Worm (Caenorhabditis elegans) whole organism, late embryonic: Measurements from ENCODE around the gene clec-122.

ENCODE experiments used
- C08G9.2 ChIP-seq: sonication (generic microtip); optimal IDR thresholded peaks from 2 replicates; lab custom pipeline; 2016; ENCODE audit warnings: mild to moderate bottlenecking, missing genetic modification characterization, moderate library complexity, missing compliant biosample characterization
- C38D4.7 ChIP-seq: fragments of 200-800 bp; sonication (Bioruptor generic); optimal IDR thresholded peaks from 2 replicates; lab custom pipeline; 2018; ENCODE audit warnings: mild to moderate bottlenecking, missing genetic modification characterization, moderate library complexity, missing compliant biosample characterization
- K09A11.1 ChIP-seq: sonication (generic microtip); optimal IDR thresholded peaks from 2 replicates; lab custom pipeline; 2017; ENCODE audit warnings: antibody characterized with exemption, mild to moderate bottlenecking, missing genetic modification characterization, missing compliant biosample characterization; ENCODE audit not compliant: insufficient read depth
- T23F11.4 ChIP-seq: fragments of 200-800 bp; sonication (Bioruptor generic); optimal IDR thresholded peaks from 2 replicates; lab custom pipeline; 2018; ENCODE audit warnings: mild to moderate bottlenecking, missing genetic modification characterization, missing compliant biosample characterization
- Y22D7AL.16 ChIP-seq: sonication (generic microtip); optimal IDR thresholded peaks from 2 replicates; lab custom pipeline; 2016; ENCODE audit warnings: missing genetic modification characterization, missing compliant biosample characterization
- ahr-1 ChIP-seq: sonication (generic microtip); optimal IDR thresholded peaks from 2 replicates; lab custom pipeline; 2016; ENCODE audit warnings: missing genetic modification characterization, missing compliant biosample characterization
- ama-1 ChIP-seq: fragments of 150-350 bp; optimal IDR thresholded peaks from 2 replicates; lab custom pipeline; 2014
- ceh-14 ChIP-seq: sonication (generic microtip); optimal IDR thresholded peaks from 2 replicates; lab custom pipeline; 2016; ENCODE audit warnings: missing genotype, missing genetic modification characterization, missing compliant biosample characterization
- ceh-19 ChIP-seq: fragments of 200-800 bp; sonication (Bioruptor generic); optimal IDR thresholded peaks from 2 replicates; lab custom pipeline; 2018; ENCODE audit warnings: mild to moderate bottlenecking, missing genetic modification characterization, missing compliant biosample characterization
- ceh-2 ChIP-seq: sonication (generic microtip); optimal IDR thresholded peaks from 2 replicates; lab custom pipeline; 2016; ENCODE audit warnings: missing genotype, missing genetic modification characterization, missing compliant biosample characterization
- ceh-22 ChIP-seq: sonication (generic microtip); optimal IDR thresholded peaks from 2 replicates; lab custom pipeline; 2017; ENCODE audit warnings: missing biosample characterization, missing genetic modification characterization
- ceh-30 ChIP-seq: fragments of 150-350 bp; optimal IDR thresholded peaks from 2 replicates; lab custom pipeline; 2014; ENCODE audit warnings: missing biosample characterization, missing genetic modification characterization
- ceh-31 ChIP-seq: sonication (generic microtip); optimal IDR thresholded peaks from 2 replicates; lab custom pipeline; 2016; ENCODE audit warnings: missing genetic modification characterization, missing compliant biosample characterization
- ceh-34 ChIP-seq: sonication (generic microtip); optimal IDR thresholded peaks from 2 replicates; lab custom pipeline; 2016; ENCODE audit warnings: mild to moderate bottlenecking, missing genetic modification characterization, missing compliant biosample characterization
- ceh-48 ChIP-seq: sonication (generic microtip); optimal IDR thresholded peaks from 2 replicates; lab custom pipeline; 2016; ENCODE audit warnings: missing genetic modification characterization, inconsistent platforms, missing compliant biosample characterization
- ceh-6 ChIP-seq: fragments of 200-800 bp; sonication (Bioruptor generic); optimal IDR thresholded peaks from 2 replicates; lab custom pipeline; 2018; ENCODE audit warnings: mild to moderate bottlenecking, missing genetic modification characterization, missing compliant biosample characterization
- ceh-9 ChIP-seq: sonication (generic microtip); optimal IDR thresholded peaks from 2 replicates; lab custom pipeline; 2016; ENCODE audit warnings: mild to moderate bottlenecking, missing genetic modification characterization, inconsistent platforms, missing compliant biosample characterization
- dmd-4 ChIP-seq: sonication (generic microtip); optimal IDR thresholded peaks from 2 replicates; lab custom pipeline; 2016; ENCODE audit warnings: borderline replicate concordance, missing genetic modification characterization, missing compliant biosample characterization
- dve-1 ChIP-seq: sonication (generic microtip); optimal IDR thresholded peaks from 2 replicates; lab custom pipeline; 2017; ENCODE audit warnings: antibody characterized with exemption, mild to moderate bottlenecking, missing genetic modification characterization, missing compliant biosample characterization
- elt-2 ChIP-seq: sonication (generic microtip); optimal IDR thresholded peaks from 2 replicates; lab custom pipeline; 2016; ENCODE audit warnings: missing genetic modification reagents, missing genetic modification characterization, missing compliant biosample characterization
- eyg-1 ChIP-seq: sonication (generic microtip); optimal IDR thresholded peaks from 2 replicates; lab custom pipeline; 2016; ENCODE audit warnings: missing genotype, missing genetic modification characterization, missing compliant biosample characterization
- fkh-10 ChIP-seq: fragments of 150-350 bp; optimal IDR thresholded peaks from 2 replicates; lab custom pipeline; 2014; ENCODE audit warnings: missing biosample characterization, missing genetic modification reagents, missing genetic modification characterization
- fkh-6 ChIP-seq: sonication (generic microtip); optimal IDR thresholded peaks from 2 replicates; lab custom pipeline; 2016; ENCODE audit warnings: missing genetic modification characterization, missing compliant biosample characterization
- gmeb-2 ChIP-seq: sonication (generic microtip); optimal IDR thresholded peaks from 2 replicates; lab custom pipeline; 2016; ENCODE audit warnings: missing genetic modification characterization, inconsistent platforms, missing compliant biosample characterization
- hlh-15 ChIP-seq: sonication (generic microtip); optimal IDR thresholded peaks from 2 replicates; lab custom pipeline; 2016; ENCODE audit warnings: missing genetic modification characterization, missing compliant biosample characterization
- hlh-6 ChIP-seq: sonication (generic microtip); optimal IDR thresholded peaks from 2 replicates; lab custom pipeline; 2016; ENCODE audit warnings: missing genotype, missing genetic modification characterization, missing compliant biosample characterization
- hlh-8 ChIP-seq: sonication (generic microtip); optimal IDR thresholded peaks from 2 replicates; lab custom pipeline; 2016; ENCODE audit warnings: missing genotype, missing genetic modification characterization, missing compliant biosample characterization
- lim-6 ChIP-seq: sonication (generic microtip); optimal IDR thresholded peaks from 2 replicates; lab custom pipeline; 2016; ENCODE audit warnings: missing genetic modification characterization, missing compliant biosample characterization
- lin-11 ChIP-seq: fragments of 200-800 bp; sonication (Bioruptor generic); optimal IDR thresholded peaks from 2 replicates; lab custom pipeline; 2018; ENCODE audit warnings: mild to moderate bottlenecking, missing genetic modification characterization, missing compliant biosample characterization
- nfya-1 ChIP-seq: sonication (generic microtip); optimal IDR thresholded peaks from 2 replicates; lab custom pipeline; 2017; ENCODE audit warnings: missing genetic modification characterization, mild to moderate bottlenecking, missing compliant biosample characterization, antibody characterized with exemption, moderate library complexity
- nhr-11 ChIP-seq: fragments of 150-350 bp; optimal IDR thresholded peaks from 2 replicates; lab custom pipeline; 2014; ENCODE audit warnings: missing biosample characterization, missing genetic modification characterization
- nhr-232 ChIP-seq: sonication (generic microtip); optimal IDR thresholded peaks from 2 replicates; lab custom pipeline; 2016; ENCODE audit warnings: missing genetic modification characterization, missing compliant biosample characterization
- odd-2 ChIP-seq: sonication (generic microtip); optimal IDR thresholded peaks from 2 replicates; lab custom pipeline; 2017; ENCODE audit warnings: antibody characterized with exemption, mild to moderate bottlenecking, missing genetic modification characterization, missing compliant biosample characterization
- pag-3 ChIP-seq: sonication (generic microtip); optimal IDR thresholded peaks from 2 replicates; lab custom pipeline; 2016; ENCODE audit warnings: missing compliant biosample characterization, missing genetic modification characterization, borderline replicate concordance
- pha-4 ChIP-seq: fragments of 150-350 bp; optimal IDR thresholded peaks from 2 replicates; lab custom pipeline; 2018; ENCODE audit warnings: missing biosample characterization, missing genetic modification reagents, missing genetic modification characterization
- pqm-1 ChIP-seq: sonication (generic microtip); optimal IDR thresholded peaks from 2 replicates; lab custom pipeline; 2016; ENCODE audit warnings: missing genetic modification characterization, missing compliant biosample characterization
- pros-1 ChIP-seq: fragments of 150-350 bp; optimal IDR thresholded peaks from 2 replicates; lab custom pipeline; 2014; ENCODE audit warnings: missing biosample characterization, missing genetic modification reagents, missing genetic modification characterization
- ref-2 ChIP-seq: sonication (generic microtip); optimal IDR thresholded peaks from 2 replicates; lab custom pipeline; 2016; ENCODE audit warnings: missing genetic modification characterization, missing compliant biosample characterization
- sox-2 ChIP-seq: fragments of 200-800 bp; sonication (Bioruptor generic); IDR thresholded peaks from 2 replicates; pipeline ENCODE4 v1.3.6; 2022; ENCODE audit warnings: missing genetic modification reagents, missing genetic modification characterization, missing compliant biosample characterization
- sox-4 ChIP-seq: sonication (generic microtip); optimal IDR thresholded peaks from 2 replicates; lab custom pipeline; 2017; ENCODE audit warnings: mild to moderate bottlenecking, missing genetic modification characterization, inconsistent platforms, missing compliant biosample characterization
- syd-9 ChIP-seq: sonication (generic microtip); optimal IDR thresholded peaks from 2 replicates; lab custom pipeline; 2016; ENCODE audit warnings: mild to moderate bottlenecking, missing genetic modification characterization, moderate library complexity, missing compliant biosample characterization
- tbx-2 ChIP-seq: sonication (generic microtip); optimal IDR thresholded peaks from 2 replicates; lab custom pipeline; 2016; ENCODE audit warnings: missing genetic modification characterization, missing compliant biosample characterization
- ttx-3 ChIP-seq: sonication (generic microtip); optimal IDR thresholded peaks from 2 replicates; lab custom pipeline; 2016; ENCODE audit warnings: missing genetic modification reagents, missing genetic modification characterization, missing compliant biosample characterization
- unc-3 ChIP-seq, 2 experiments: fragments of 200-800 bp in 1 of 2; sonication (Bioruptor generic) in 1 of 2; sonication (generic microtip) in 1 of 2; conservative IDR thresholded peaks in 1 of 2; optimal IDR thresholded peaks in 1 of 2; 2 replicates each; pipeline versions ENCODE4 v1.3.6 to Lab custom; 2016 to 2022; ENCODE audit warnings: missing compliant biosample characterization in 2 of 2, missing genetic modification characterization in 2 of 2, missing genetic modification reagents in 1 of 2
- unc-42 ChIP-seq: sonication (generic microtip); optimal IDR thresholded peaks from 2 replicates; lab custom pipeline; 2016; ENCODE audit warnings: missing genotype, missing genetic modification characterization, missing compliant biosample characterization
- unc-55 ChIP-seq: sonication (generic microtip); optimal IDR thresholded peaks from 2 replicates; lab custom pipeline; 2017; ENCODE audit warnings: missing biosample characterization, missing genetic modification reagents, missing genetic modification characterization
- ztf-16 ChIP-seq: sonication (generic microtip); optimal IDR thresholded peaks from 2 replicates; lab custom pipeline; 2017; ENCODE audit warnings: missing genetic modification characterization, missing compliant biosample characterization

clec-122 gene

ce11 chrII:3118907-3119382, 13.1 kb downstream of the clec-122 start, which contains the start of gene T10D4.6:
TSS of gene T10D4.6 (plus strand) at chrII:3119332.
- TF ChIP-seq ceh-2 (tag; lab: Kevin White, UChicago) (peak; percentile 0), sox-4 (no peak), ceh-22 (tag; lab: Kevin White, UChicago) (no peak), hlh-8 (tag; lab: Kevin White, UChicago) (no peak), K09A11.1 (tag; lab: Kevin White, UChicago) (no peak), ceh-48 (tag; lab: Kevin White, UChicago) (peak; percentile 71), Y22D7AL.16 (no peak), ceh-31 (tag; lab: Kevin White, UChicago) (peak; percentile 27), ceh-9 (tag; lab: Kevin White, UChicago) (no peak), fkh-6 (tag; lab: Kevin White, UChicago) (no peak), ceh-30 (tag; lab: Kevin White, UChicago) (no peak), pqm-1 (tag; lab: Kevin White, UChicago) (no peak), fkh-10 (GFP tag; lab: Kevin White, UChicago) (no peak), C08G9.2 (tag; lab: Kevin White, UChicago) (no peak), nfya-1 (tag; lab: Kevin White, UChicago) (peak; percentile 42), ahr-1 (tag; lab: Kevin White, UChicago) (no peak), ceh-6 (GFP tag; lab: Kevin White, UChicago) (no peak), ttx-3 (tag; lab: Kevin White, UChicago) (no peak), odd-2 (tag; lab: Kevin White, UChicago) (no peak), hlh-6 (tag; lab: Kevin White, UChicago) (no peak), T23F11.4 (GFP tag; lab: Kevin White, UChicago) (no peak), pag-3 (no peak), lin-11 (tag; lab: Kevin White, UChicago) (no peak), ceh-34 (tag; lab: Kevin White, UChicago) (peak; percentile 40), C38D4.7 (GFP tag; lab: Kevin White, UChicago) (no peak), ceh-14 (tag; lab: Kevin White, UChicago) (no peak), ref-2 (tag; lab: Kevin White, UChicago) (no peak), gmeb-2 (tag; lab: Kevin White, UChicago) (no peak), tbx-2 (peak; percentile 70), ztf-16 (tag; lab: Kevin White, UChicago) (no peak), ceh-19 (GFP tag; lab: Kevin White, UChicago) (no peak), dmd-4 (tag; lab: Kevin White, UChicago) (no peak), pha-4 (no peak), unc-42 (tag; lab: Kevin White, UChicago) (peak; percentile 34), unc-3 (GFP tag; conservative IDR thresholded peaks at IDR 0.05; lab: Robert Waterston, UW) (no peak), unc-3 (tag; optimal IDR thresholded peaks at IDR 0.05; lab: Kevin White, UChicago) (no peak), elt-2 (no peak), unc-55 (GFP tag; lab: Kevin White, UChicago) (no peak), syd-9 (no peak)
- TF ChIP-seq, all 69 proteins: peak for 7

- no peak for TF ChIP-seq hlh-15 (tag; lab: Kevin White, UChicago)
- TF ChIP-seq sox-2 = no peak
- TF ChIP-seq odd-2 (tag; lab: Kevin White, UChicago) = no peak
- no peak for TF ChIP-seq nhr-11 (tag; lab: Kevin White, UChicago)
- TF ChIP-seq eyg-1 (tag; lab: Kevin White, UChicago) = no peak
- no peak for TF ChIP-seq K09A11.1 (tag; lab: Kevin White, UChicago)
- no peak for TF ChIP-seq dve-1
- no peak for TF ChIP-seq hlh-6 (tag; lab: Kevin White, UChicago)
- no peak for TF ChIP-seq ceh-48 (tag; lab: Kevin White, UChicago)
- no peak for TF ChIP-seq lim-6 (tag; lab: Kevin White, UChicago)
- no peak for TF ChIP-seq nhr-232
- TF ChIP-seq ceh-2 (tag; lab: Kevin White, UChicago) = no peak
- no peak for TF ChIP-seq ama-1 (lab: Kevin White, UChicago)
- no peak for TF ChIP-seq pros-1 (tag; lab: Kevin White, UChicago)
Measured at ce11 chrII:3123206-3123605, 17.3 kb downstream of the clec-122 start, which contains the start of gene srh-71. TSS of gene srh-71 (plus strand) at chrII:3123506.
